Worm (Caenorhabditis elegans) whole organism, L4 larva: Measurements from ENCODE around the gene F54H5.14.

Source experiments
- F49E8.2 ChIP-seq: sonication (generic microtip); optimal IDR thresholded peaks from 2 replicates; lab custom pipeline; 2016; ENCODE audit warnings: missing compliant biosample characterization, mild to moderate bottlenecking, missing genetic modification characterization, borderline replicate concordance
- dmd-8 ChIP-seq: fragments of 200-800 bp; sonication (Bioruptor generic); IDR thresholded peaks from 2 replicates; pipeline ENCODE4 v1.3.6; 2022; ENCODE audit warnings: missing genetic modification characterization, missing compliant biosample characterization
- hlh-30 ChIP-seq: sonication (generic microtip); optimal IDR thresholded peaks from 2 replicates; lab custom pipeline; 2017; ENCODE audit warnings: antibody characterized with exemption, mild to moderate bottlenecking, missing genetic modification characterization, missing compliant biosample characterization; ENCODE audit not compliant: insufficient read depth
- lin-29 ChIP-seq: fragments of 200-800 bp; sonication (Bioruptor generic); IDR thresholded peaks from 2 replicates; pipeline ENCODE4 v1.3.6; 2022; ENCODE audit warnings: missing genetic modification reagents, missing genetic modification characterization, missing compliant biosample characterization
- lir-3 ChIP-seq: sonication (generic microtip); optimal IDR thresholded peaks from 2 replicates; lab custom pipeline; 2016; ENCODE audit warnings: mild to moderate bottlenecking, missing genetic modification characterization, missing compliant biosample characterization
- mep-1 ChIP-seq: fragments of 150-350 bp; sonication (generic microtip); optimal IDR thresholded peaks from 3 replicates; lab custom pipeline; 2014; ENCODE audit warnings: missing biosample characterization, missing genetic modification characterization
- mxl-2 ChIP-seq: fragments of 200-800 bp; sonication (Bioruptor generic); conservative IDR thresholded peaks from 2 replicates; pipeline ENCODE4 v1.3.6; 2022; ENCODE audit warnings: missing genetic modification reagents, missing genetic modification characterization, missing compliant biosample characterization
- nhr-28 ChIP-seq: fragments of 150-350 bp; optimal IDR thresholded peaks from 2 replicates; lab custom pipeline; 2014; ENCODE audit warnings: missing biosample characterization, missing genetic modification characterization
- nhr-6 ChIP-seq: fragments of 150-350 bp; optimal IDR thresholded peaks from 2 replicates; lab custom pipeline; 2014; ENCODE audit warnings: missing biosample characterization, missing genetic modification characterization
- snpc-4 ChIP-seq: fragments of 150-350 bp; optimal IDR thresholded peaks from 2 replicates; lab custom pipeline; 2014; ENCODE audit warnings: missing biosample characterization, missing genetic modification characterization
- unc-130 ChIP-seq: sonication (generic microtip); optimal IDR thresholded peaks from 2 replicates; lab custom pipeline; 2016; ENCODE audit warnings: missing genetic modification reagents, missing genetic modification characterization, missing compliant biosample characterization
- ztf-11 ChIP-seq: fragments of 150-350 bp; optimal IDR thresholded peaks from 2 replicates; lab custom pipeline; 2014; ENCODE audit warnings: missing biosample characterization, missing genetic modification characterization

ce11 chrII:6582758-6583157, 42.4 kb downstream of the F54H5.14 start, which contains the start of gene C56C10.4:
- TF ChIP-seq lin-29 = no peak
- TF ChIP-seq mxl-2 = no peak
- TF ChIP-seq mep-1 (tag; lab: Kevin White, UChicago) = no peak
- no peak for TF ChIP-seq snpc-4
- TF ChIP-seq dmd-8 (GFP tag; lab: Robert Waterston, UW) = no peak
- TF ChIP-seq nhr-6 (tag; lab: Kevin White, UChicago) = no peak
- no peak for TF ChIP-seq lir-3 (tag; lab: Kevin White, UChicago)
- TF ChIP-seq hlh-30 (tag; lab: Kevin White, UChicago) = no peak
- no peak for TF ChIP-seq ztf-11
- TF ChIP-seq F49E8.2 (tag; lab: Kevin White, UChicago) = no peak
- no peak for TF ChIP-seq nhr-28 (tag; lab: Kevin White, UChicago)
- TF ChIP-seq unc-130 (GFP tag; lab: Kevin White, UChicago) = no peak
